Worm (Caenorhabditis elegans) whole organism, L2 larva: ENCODE results near the gene srh-129.

Experiments used
- C34F6.9 ChIP-seq: fragments of 150-350 bp; optimal IDR thresholded peaks from 2 replicates; lab custom pipeline; 2014; ENCODE audit warnings: missing biosample characterization, missing genetic modification characterization
- F13H6.1 ChIP-seq: sonication (generic microtip); optimal IDR thresholded peaks from 2 replicates; lab custom pipeline; 2016; ENCODE audit warnings: missing genetic modification characterization, missing compliant biosample characterization
- Y55F3AM.14 ChIP-seq: fragments of 200-800 bp; sonication (Bioruptor generic); optimal IDR thresholded peaks from 2 replicates; lab custom pipeline; 2018; ENCODE audit warnings: mild to moderate bottlenecking, missing genetic modification characterization, missing compliant biosample characterization
- ama-1 ChIP-seq: fragments of 150-350 bp; optimal IDR thresholded peaks from 2 replicates; lab custom pipeline; 2018; ENCODE audit warnings: inconsistent platforms
- blmp-1 ChIP-seq: sonication (generic microtip); optimal IDR thresholded peaks from 2 replicates; lab custom pipeline; 2017; ENCODE audit warnings: missing genetic modification characterization, mild to moderate bottlenecking, missing compliant biosample characterization, antibody characterized with exemption, moderate library complexity; ENCODE audit not compliant: insufficient read depth
- ceh-16 ChIP-seq: fragments of 150-350 bp; optimal IDR thresholded peaks from 2 replicates; lab custom pipeline; 2014; ENCODE audit warnings: missing biosample characterization, missing genetic modification characterization
- ceh-82 ChIP-seq: fragments of 150-350 bp; optimal IDR thresholded peaks from 2 replicates; lab custom pipeline; 2014; ENCODE audit warnings: missing biosample characterization, missing genetic modification characterization
- elt-1 ChIP-seq: fragments of 150-350 bp; optimal IDR thresholded peaks from 2 replicates; lab custom pipeline; 2014; ENCODE audit warnings: missing biosample characterization, missing genetic modification characterization
- gmeb-1 ChIP-seq: fragments of 150-350 bp; optimal IDR thresholded peaks from 2 replicates; lab custom pipeline; 2014; ENCODE audit warnings: missing biosample characterization, missing genetic modification characterization
- lin-11 ChIP-seq: fragments of 150-350 bp; sonication (generic microtip); optimal IDR thresholded peaks from 2 replicates; lab custom pipeline; 2014; ENCODE audit warnings: missing biosample characterization, missing genetic modification characterization, inconsistent platforms, mixed read lengths
- lin-13 ChIP-seq: fragments of 150-350 bp; optimal IDR thresholded peaks from 2 replicates; lab custom pipeline; 2014; ENCODE audit warnings: missing biosample characterization, missing genetic modification reagents, missing genetic modification characterization
- lin-39 ChIP-seq: fragments of 150-350 bp; optimal IDR thresholded peaks from 2 replicates; lab custom pipeline; 2014; ENCODE audit warnings: missing biosample characterization, missing genetic modification reagents, missing genetic modification characterization
- mab-5 ChIP-seq: fragments of 150-350 bp; optimal IDR thresholded peaks from 2 replicates; lab custom pipeline; 2014; ENCODE audit warnings: missing biosample characterization, missing genetic modification characterization
- mbf-1 ChIP-seq: sonication (generic microtip); optimal IDR thresholded peaks from 2 replicates; lab custom pipeline; 2017; ENCODE audit warnings: missing biosample characterization, missing genetic modification characterization
- mdl-1 ChIP-seq, 2 experiments: fragments of 150-350 bp in 1 of 2; sonication (generic microtip) in 1 of 2; optimal IDR thresholded peaks; 2 replicates each; lab custom pipeline; 2017; ENCODE audit warnings: missing biosample characterization in 2 of 2, missing genetic modification characterization in 2 of 2
- nhr-129 ChIP-seq: fragments of 150-350 bp; optimal IDR thresholded peaks from 2 replicates; lab custom pipeline; 2014; ENCODE audit warnings: missing biosample characterization, missing genetic modification characterization
- nhr-23 ChIP-seq: fragments of 150-350 bp; optimal IDR thresholded peaks from 2 replicates; lab custom pipeline; 2014; ENCODE audit warnings: missing biosample characterization, missing genetic modification reagents, missing genetic modification characterization
- nhr-6 ChIP-seq: fragments of 150-350 bp; optimal IDR thresholded peaks from 2 replicates; lab custom pipeline; 2014; ENCODE audit warnings: missing biosample characterization, missing genetic modification characterization
- nhr-77 ChIP-seq: fragments of 150-350 bp; optimal IDR thresholded peaks from 2 replicates; lab custom pipeline; 2014; ENCODE audit warnings: missing biosample characterization, missing genetic modification characterization
- peb-1 ChIP-seq: fragments of 150-350 bp; optimal IDR thresholded peaks from 2 replicates; lab custom pipeline; 2014; ENCODE audit warnings: missing biosample characterization, missing genetic modification characterization
- sem-4 ChIP-seq: fragments of 150-350 bp; optimal IDR thresholded peaks from 2 replicates; lab custom pipeline; 2014; ENCODE audit warnings: missing biosample characterization, missing genetic modification reagents, missing genetic modification characterization
- skn-1 ChIP-seq: sonication (generic microtip); optimal IDR thresholded peaks from 2 replicates; lab custom pipeline; 2017; ENCODE audit warnings: missing biosample characterization, missing genetic modification characterization
- sma-3 ChIP-seq: sonication (generic microtip); optimal IDR thresholded peaks from 2 replicates; lab custom pipeline; 2016; ENCODE audit warnings: missing genetic modification reagents, missing genetic modification characterization, missing compliant biosample characterization
- snpc-4 ChIP-seq: fragments of 150-350 bp; optimal IDR thresholded peaks from 2 replicates; lab custom pipeline; 2014; ENCODE audit warnings: missing biosample characterization, missing genetic modification characterization
- unc-39 ChIP-seq: fragments of 150-350 bp; optimal IDR thresholded peaks from 2 replicates; lab custom pipeline; 2014; ENCODE audit warnings: missing biosample characterization, missing genetic modification characterization
- unc-55 ChIP-seq: fragments of 150-350 bp; sonication (generic microtip); optimal IDR thresholded peaks from 3 replicates; lab custom pipeline; 2014; ENCODE audit warnings: missing biosample characterization, missing genetic modification reagents, missing genetic modification characterization
- unc-62 ChIP-seq: fragments of 150-350 bp; optimal IDR thresholded peaks from 2 replicates; lab custom pipeline; 2014; ENCODE audit warnings: missing biosample characterization, missing genetic modification reagents, missing genetic modification characterization
- zag-1 ChIP-seq: fragments of 150-350 bp; optimal IDR thresholded peaks from 2 replicates; lab custom pipeline; 2014; ENCODE audit warnings: missing biosample characterization, missing genetic modification characterization
- ztf-1 ChIP-seq: fragments of 200-800 bp; sonication (Bioruptor generic); conservative IDR thresholded peaks from 2 replicates; pipeline ENCODE4 v1.3.6; 2022; ENCODE audit warnings: missing genetic modification characterization, missing compliant biosample characterization
- ztf-4 ChIP-seq: fragments of 150-350 bp; optimal IDR thresholded peaks from 2 replicates; lab custom pipeline; 2014; ENCODE audit warnings: missing biosample characterization, missing genetic modification characterization

Gene srh-129

DNA sequence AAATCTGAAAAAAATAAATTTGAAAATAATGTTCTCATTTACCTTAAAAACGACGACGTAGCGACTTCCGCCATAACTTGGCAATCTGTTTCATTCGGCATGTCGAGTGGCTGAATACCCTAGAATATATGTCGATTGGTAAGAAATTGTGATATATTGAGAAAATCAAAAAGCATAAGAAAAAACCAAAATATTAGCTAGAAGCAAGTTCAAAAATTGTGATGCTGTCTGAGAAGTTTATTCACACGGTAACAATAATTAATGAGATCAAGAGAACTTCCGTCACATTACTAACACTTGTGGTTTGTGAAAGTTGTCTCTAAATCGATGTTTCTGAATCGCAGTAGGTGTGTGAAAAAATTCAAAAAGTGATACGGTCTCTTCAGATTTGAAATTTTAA is 41.7 kb downstream of the srh-129 start, which contains the start of gene srab-1:
TSS of gene srab-1 (minus strand) at position 101 of the 400 bp plus-strand sequence.
- TF ChIP-seq elt-1 (no peak), unc-55 (no peak), gmeb-1 (no peak), nhr-77 (tag; lab: Kevin White, UChicago) (no peak), snpc-4 (no peak), mdl-1 (tag; optimal IDR thresholded peaks at IDR 0.05; lab: Kevin White, UChicago) (no peak), skn-1 (no peak), F13H6.1 (tag; lab: Kevin White, UChicago) (no peak), peb-1 (tag; lab: Kevin White, UChicago) (no peak), nhr-129 (no peak), nhr-6 (tag; lab: Kevin White, UChicago) (no peak), mbf-1 (tag; lab: Kevin White, UChicago) (no peak), unc-62 (GFP tag; lab: Kevin White, UChicago) (no peak), lin-39 (no peak), unc-39 (tag; lab: Kevin White, UChicago) (no peak), ama-1 (lab: Kevin White, UChicago) (no peak), ceh-16 (tag; lab: Kevin White, UChicago) (no peak), sma-3 (no peak), ztf-1 (GFP tag; lab: Robert Waterston, UW) (no peak)

- TF ChIP-seq C34F6.9 (tag; lab: Kevin White, UChicago) (no peak), F13H6.1 (tag; lab: Kevin White, UChicago) (no peak), ceh-82 (no peak), ceh-16 (tag; lab: Kevin White, UChicago) (no peak)
- TF ChIP-seq, all 48 proteins: peak for 0
Observed at ce11 chrV:5098925-5099324, 44.8 kb downstream of the srh-129 start, which contains the start of gene unc-46. Gene unc-46 (minus strand): TSS chrV:5099025.

DNA sequence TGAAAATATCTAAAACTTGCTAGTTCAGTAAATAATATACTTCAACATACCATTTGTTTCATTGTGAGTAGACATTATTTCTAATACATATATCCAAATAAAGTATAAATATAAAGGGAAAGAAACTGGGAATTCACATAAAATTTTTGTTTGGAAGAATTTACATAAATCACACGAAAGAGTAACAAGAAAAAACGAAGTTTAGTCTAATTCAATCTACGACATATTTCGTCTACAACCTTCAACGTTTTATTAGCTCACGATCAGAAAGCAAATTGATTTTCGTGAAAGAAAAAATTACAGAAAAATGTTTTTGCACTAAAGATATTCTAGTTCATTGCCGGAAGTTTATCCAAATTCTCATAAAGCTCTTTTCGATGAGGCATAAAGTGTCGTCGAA is 46.6 kb downstream of the srh-129 start, which contains the start of gene C04F5.2:
TSS of gene C04F5.2 (minus strand) at position 101 of the 400 bp plus-strand sequence.
- no peak for TF ChIP-seq nhr-6 (tag; lab: Kevin White, UChicago)
- no peak for TF ChIP-seq lin-13
- no peak for TF ChIP-seq lin-39
- no peak for TF ChIP-seq Y55F3AM.14
- TF ChIP-seq mab-5: no peak
- no peak for TF ChIP-seq nhr-23 (tag; lab: Kevin White, UChicago)
- TF ChIP-seq ztf-4 (tag; lab: Kevin White, UChicago): no peak
- TF ChIP-seq skn-1: no peak
- no peak for TF ChIP-seq nhr-129
- TF ChIP-seq sem-4: no peak
- no peak for TF ChIP-seq zag-1
- no peak for TF ChIP-seq blmp-1 (tag; lab: Kevin White, UChicago)
- no peak for TF ChIP-seq elt-1
- TF ChIP-seq lin-11 (tag; lab: Kevin White, UChicago): no peak
